Worm (Caenorhabditis elegans) whole organism, young adult: ENCODE measurements around the gene C42C1.3.
A peak's percentile ranks its signal among the peaks of the same experiment; 100 is the strongest.

ENCODE experiments used
- D2030.7 ChIP-seq: fragments of 200-800 bp; sonication (Bioruptor generic); IDR thresholded peaks from 2 replicates; pipeline ENCODE4 v1.3.6; 2022; ENCODE audit warnings: missing genetic modification reagents, missing genetic modification characterization, missing compliant biosample characterization
- F39B2.1 ChIP-seq: fragments of 200-800 bp; sonication (Bioruptor generic); IDR thresholded peaks from 2 replicates; pipeline ENCODE4 v1.3.6; 2022; ENCODE audit warnings: missing genetic modification reagents, missing genetic modification characterization, missing compliant biosample characterization
- F57C9.4 ChIP-seq: sonication (generic microtip); optimal IDR thresholded peaks from 2 replicates; lab custom pipeline; 2017; ENCODE audit warnings: mild to moderate bottlenecking, missing genetic modification characterization, missing compliant biosample characterization
- T07F8.4 ChIP-seq: sonication (generic microtip); optimal IDR thresholded peaks from 2 replicates; lab custom pipeline; 2016; ENCODE audit warnings: mild to moderate bottlenecking, missing genetic modification characterization, moderate library complexity, missing compliant biosample characterization
- Y56A3A.18 ChIP-seq: fragments of 200-800 bp; sonication (Bioruptor generic); IDR thresholded peaks from 2 replicates; pipeline ENCODE4 v1.3.6; 2022; ENCODE audit warnings: missing genetic modification reagents, missing genetic modification characterization, missing compliant biosample characterization
- aptf-2 ChIP-seq: fragments of 200-800 bp; sonication (Bioruptor generic); conservative IDR thresholded peaks from 2 replicates; pipeline ENCODE4 v1.3.6; 2022; ENCODE audit warnings: missing genetic modification reagents, missing genetic modification characterization, missing compliant biosample characterization
- aptf-3 ChIP-seq: fragments of 200-800 bp; sonication (Bioruptor generic); IDR thresholded peaks from 2 replicates; pipeline ENCODE4 v1.3.6; 2022; ENCODE audit warnings: missing genetic modification characterization, missing compliant biosample characterization
- attf-5 ChIP-seq: fragments of 200-800 bp; sonication (Bioruptor generic); optimal IDR thresholded peaks from 2 replicates; lab custom pipeline; 2018; ENCODE audit warnings: mild to moderate bottlenecking, missing genetic modification characterization, missing compliant biosample characterization
- cebp-1 ChIP-seq, 2 experiments: fragments of 200-800 bp in 1 of 2; sonication (Bioruptor generic) in 1 of 2; sonication (generic microtip) in 1 of 2; IDR thresholded peaks in 1 of 2; optimal IDR thresholded peaks in 1 of 2; 2 replicates each; pipeline versions ENCODE4 v1.3.6 to Lab custom; 2017 to 2022; ENCODE audit warnings: missing compliant biosample characterization in 2 of 2, missing genetic modification characterization in 2 of 2, mild to moderate bottlenecking in 1 of 2, missing genetic modification reagents in 1 of 2, moderate library complexity in 1 of 2
- cebp-2 ChIP-seq: fragments of 200-800 bp; sonication (Bioruptor generic); IDR thresholded peaks from 2 replicates; pipeline ENCODE4 v1.3.6; 2022; ENCODE audit warnings: missing genetic modification characterization, missing compliant biosample characterization
- ceh-40 ChIP-seq: fragments of 200-800 bp; sonication (Bioruptor generic); IDR thresholded peaks from 2 replicates; pipeline ENCODE4 v1.3.6; 2022; ENCODE audit warnings: missing genetic modification characterization, missing compliant biosample characterization
- egrh-3 ChIP-seq: fragments of 200-800 bp; sonication (Bioruptor generic); IDR thresholded peaks from 2 replicates; pipeline ENCODE4 v1.3.6; 2022; ENCODE audit warnings: missing genetic modification reagents, missing genetic modification characterization, missing compliant biosample characterization
- fkh-3 ChIP-seq: sonication (generic microtip); optimal IDR thresholded peaks from 2 replicates; lab custom pipeline; 2016; ENCODE audit warnings: mild to moderate bottlenecking, missing genetic modification characterization, missing compliant biosample characterization
- gei-17 ChIP-seq: fragments of 200-800 bp; sonication (Bioruptor generic); optimal IDR thresholded peaks from 2 replicates; lab custom pipeline; 2018; ENCODE audit warnings: mild to moderate bottlenecking, missing genetic modification characterization, missing compliant biosample characterization
- hrde-1 ChIP-seq: sonication (generic microtip); optimal IDR thresholded peaks from 2 replicates; lab custom pipeline; 2016; ENCODE audit warnings: missing genetic modification characterization, mild to moderate bottlenecking, missing compliant biosample characterization, moderate library complexity, missing genotype, missing genetic modification reagents, borderline replicate concordance
- lin-40 ChIP-seq: sonication (generic microtip); optimal IDR thresholded peaks from 2 replicates; lab custom pipeline; 2016; ENCODE audit warnings: missing genetic modification characterization, mild to moderate bottlenecking, missing compliant biosample characterization, missing genotype, missing genetic modification reagents
- lir-1 ChIP-seq: fragments of 200-800 bp; sonication (Bioruptor generic); conservative IDR thresholded peaks from 2 replicates; pipeline ENCODE4 v1.3.6; 2022; ENCODE audit warnings: missing genetic modification reagents, missing genetic modification characterization, missing compliant biosample characterization
- lsl-1 ChIP-seq: fragments of 200-800 bp; sonication (Bioruptor generic); optimal IDR thresholded peaks from 2 replicates; lab custom pipeline; 2018; ENCODE audit warnings: mild to moderate bottlenecking, missing genetic modification characterization, moderate library complexity, missing compliant biosample characterization
- madf-6 ChIP-seq: fragments of 200-800 bp; sonication (Bioruptor generic); IDR thresholded peaks from 2 replicates; pipeline ENCODE4 v1.3.6; 2022; ENCODE audit warnings: missing genetic modification reagents, missing genetic modification characterization, missing compliant biosample characterization
- madf-8 ChIP-seq: fragments of 200-800 bp; sonication (Bioruptor generic); conservative IDR thresholded peaks from 2 replicates; pipeline ENCODE4 v1.3.6; 2022; ENCODE audit warnings: missing genetic modification reagents, missing genetic modification characterization, missing compliant biosample characterization
- nhr-120 ChIP-seq: fragments of 200-800 bp; sonication (Bioruptor generic); IDR thresholded peaks from 2 replicates; pipeline ENCODE4 v1.3.6; 2022; ENCODE audit warnings: missing genetic modification characterization, missing compliant biosample characterization
- nhr-27 ChIP-seq: fragments of 200-800 bp; sonication (Bioruptor generic); optimal IDR thresholded peaks from 2 replicates; lab custom pipeline; 2018; ENCODE audit warnings: mild to moderate bottlenecking, missing genetic modification characterization, moderate library complexity, missing compliant biosample characterization
- nhr-80 ChIP-seq: sonication (generic microtip); optimal IDR thresholded peaks from 2 replicates; lab custom pipeline; 2016; ENCODE audit warnings: missing genetic modification characterization, missing compliant biosample characterization
- nhr-90 ChIP-seq: sonication (generic microtip); optimal IDR thresholded peaks from 2 replicates; lab custom pipeline; 2016; ENCODE audit warnings: missing genotype, mild to moderate bottlenecking, missing genetic modification characterization, missing compliant biosample characterization
- pbrm-1 ChIP-seq: fragments of 200-800 bp; sonication (Bioruptor generic); IDR thresholded peaks from 2 replicates; pipeline ENCODE4 v1.3.6; 2022; ENCODE audit warnings: missing genetic modification reagents, missing genetic modification characterization, missing compliant biosample characterization
- sdz-38 ChIP-seq: sonication (generic microtip); optimal IDR thresholded peaks from 2 replicates; lab custom pipeline; 2016; ENCODE audit warnings: missing genotype, missing genetic modification characterization, missing compliant biosample characterization
- unc-130 ChIP-seq: sonication (generic microtip); optimal IDR thresholded peaks from 2 replicates; lab custom pipeline; 2016; ENCODE audit warnings: missing genetic modification reagents, missing genetic modification characterization, missing compliant biosample characterization
- zfh-2 ChIP-seq: fragments of 200-800 bp; sonication (Bioruptor generic); conservative IDR thresholded peaks from 2 replicates; pipeline ENCODE4 v1.3.6; 2022; ENCODE audit warnings: missing genetic modification reagents, missing genetic modification characterization, missing compliant biosample characterization
- ztf-18 ChIP-seq: sonication (generic microtip); optimal IDR thresholded peaks from 2 replicates; lab custom pipeline; 2016; ENCODE audit warnings: missing genotype, mild to moderate bottlenecking, missing genetic modification characterization, missing compliant biosample characterization
- ztf-25 ChIP-seq: fragments of 200-800 bp; sonication (Bioruptor generic); IDR thresholded peaks from 2 replicates; pipeline ENCODE4 v1.3.6; 2022; ENCODE audit warnings: missing genetic modification reagents, missing genetic modification characterization, missing compliant biosample characterization
- ztf-26 ChIP-seq: sonication (generic microtip); optimal IDR thresholded peaks from 2 replicates; lab custom pipeline; 2017; ENCODE audit warnings: missing genetic modification characterization, missing compliant biosample characterization

Gene C42C1.3

ce11 chrIV:12304750-12305149, 34.5 kb upstream of the C42C1.3 start:
- TF ChIP-seq ceh-40 (no peak), nhr-80 (tag; lab: Kevin White, UChicago) (peak; percentile 71), cebp-1 (GFP tag; IDR thresholded peaks at IDR 0.05; lab: Robert Waterston, UW) (peak; percentile 53; the same call in 1 of the 2 replicates), cebp-1 (tag; optimal IDR thresholded peaks at IDR 0.05; lab: Kevin White, UChicago) (peak; percentile 76)

ce11 chrIV:12302885-12303284, 32.6 kb upstream of the C42C1.3 start:
- TF ChIP-seq T07F8.4 (tag; lab: Kevin White, UChicago) = no peak
- no peak for TF ChIP-seq cebp-1 (GFP tag; IDR thresholded peaks at IDR 0.05; lab: Robert Waterston, UW)
- TF ChIP-seq cebp-1 (tag; optimal IDR thresholded peaks at IDR 0.05; lab: Kevin White, UChicago) = peak; percentile 59
- TF ChIP-seq nhr-80 (tag; lab: Kevin White, UChicago) = peak; percentile 66
- TF ChIP-seq fkh-3 (tag; lab: Kevin White, UChicago) = no peak

ce11 chrIV:12301161-12301560, 30.9 kb upstream of the C42C1.3 start, which contains the start of gene oac-59:
Gene oac-59, minus strand, starts transcription at chrIV:12301261.
- no peak for TF ChIP-seq Y56A3A.18 (GFP tag; lab: Robert Waterston, UW)
- TF ChIP-seq nhr-27 (tag; lab: Kevin White, UChicago) = no peak

ce11 chrIV:12294770-12295169, 24.5 kb upstream of the C42C1.3 start:
- TF ChIP-seq cebp-2 (GFP tag; lab: Robert Waterston, UW) = peak; percentile 74; the same call in 1 of the 2 replicates
- TF ChIP-seq egrh-3 (GFP tag; lab: Robert Waterston, UW) = peak; percentile 66; the same call in 1 of the 2 replicates

ce11 chrIV:12290744-12291143, 20.5 kb upstream of the C42C1.3 start, which contains the start of gene C42C1.8:
Gene C42C1.8, plus strand, starts transcription at chrIV:12291044.
- TF ChIP-seq pbrm-1 (no peak), F57C9.4 (tag; lab: Kevin White, UChicago) (no peak), aptf-3 (GFP tag; lab: Robert Waterston, UW) (no peak), F39B2.1 (GFP tag; lab: Robert Waterston, UW) (no peak), lsl-1 (GFP tag; lab: Kevin White, UChicago) (no peak), ztf-18 (tag; lab: Kevin White, UChicago) (no peak), nhr-120 (GFP tag; lab: Robert Waterston, UW) (no peak), nhr-90 (no peak), unc-130 (GFP tag; lab: Kevin White, UChicago) (no peak), aptf-2 (no peak), gei-17 (no peak), ztf-26 (tag; lab: Kevin White, UChicago) (no peak), lir-1 (GFP tag; lab: Robert Waterston, UW) (no peak), ztf-25 (GFP tag; lab: Robert Waterston, UW) (no peak), madf-8 (GFP tag; lab: Robert Waterston, UW) (no peak), D2030.7 (GFP tag; lab: Robert Waterston, UW) (no peak), madf-6 (GFP tag; lab: Robert Waterston, UW) (no peak), zfh-2 (GFP tag; lab: Robert Waterston, UW) (no peak), attf-5 (GFP tag; lab: Kevin White, UChicago) (no peak)

- TF ChIP-seq ztf-25 (GFP tag; lab: Robert Waterston, UW) (no peak), nhr-120 (GFP tag; lab: Robert Waterston, UW) (no peak), sdz-38 (tag; lab: Kevin White, UChicago) (no peak), hrde-1 (tag; lab: Kevin White, UChicago) (no peak), lin-40 (tag; lab: Kevin White, UChicago) (no peak)
These were observed 18.9 kb upstream of the C42C1.3 start, which contains the start of gene C42C1.9 for ce11 chrIV:12289149-12289548. Gene C42C1.9, plus strand, starts transcription at chrIV:12289449.
